Fruit fly (Drosophila melanogaster) S2 (cell line): ENCODE measurements around the gene CG8369.

Source experiments
- CG8478 ChIP-seq: fragments of >200 bp; optimal IDR thresholded peaks from 2 replicates; lab custom pipeline; 2018
- CTCF ChIP-seq, 2 experiments: fragments of >200 bp; optimal IDR thresholded peaks; 2 replicates each; lab custom pipeline; 2018

Gene CG8369

dm6 chr3R:8821623-8822022 is at the start of gene CG8369:
CG8369 (plus strand) TSS chr3R:8822008.
- TF ChIP-seq CG8478 (no peak), CTCF (optimal IDR thresholded peaks at IDR 0.05; lab: Kevin White, UChicago) (no peak)

dm6 chr3R:8772591-8772990 is 49.2 kb upstream of the CG8369 start, which contains the start of gene CG13318:
CG13318 (minus strand) TSS chr3R:8772691.
- no peak for TF ChIP-seq CG8478
- no peak for TF ChIP-seq CTCF (optimal IDR thresholded peaks at IDR 0.05; lab: Kevin White, UChicago)

dm6 chr3R:8773135-8773534 is 48.7 kb upstream of the CG8369 start, which contains the start of gene CG34301:
CG34301 (plus strand) TSS chr3R:8773435.
- no peak for TF ChIP-seq CG8478
- no peak for TF ChIP-seq CTCF (optimal IDR thresholded peaks at IDR 0.05; lab: Kevin White, UChicago)

- TF ChIP-seq CTCF (optimal IDR thresholded peaks at IDR 0.05; lab: Kevin White, UChicago) (no peak), CG8478 (no peak)
Observed at dm6 chr3R:8779823-8780222, 42.0 kb upstream of the CG8369 start, which contains the start of gene CG33191. CG33191 (minus strand) TSS chr3R:8779923.

- TF ChIP-seq CG8478 (no peak), CTCF (optimal IDR thresholded peaks at IDR 0.05; lab: Kevin White, UChicago) (no peak)
Observed at dm6 chr3R:8780689-8781088, 41.1 kb upstream of the CG8369 start, which contains the start of gene CG33189. CG33189 (minus strand) TSS chr3R:8780789.

dm6 chr3R:8784788-8785187 is 37.0 kb upstream of the CG8369 start:
- TF ChIP-seq CG8478 (no peak), CTCF (optimal IDR thresholded peaks at IDR 0.05; lab: Kevin White, UChicago) (no peak)

dm6 chr3R:8785451-8785850 is 36.4 kb upstream of the CG8369 start:
- TF ChIP-seq CTCF (optimal IDR thresholded peaks at IDR 0.05; lab: Kevin White, UChicago) (no peak), CG8478 (no peak)

- TF ChIP-seq CG8478 (no peak), CTCF (optimal IDR thresholded peaks at IDR 0.05; lab: Kevin White, UChicago) (no peak)
Observed at dm6 chr3R:8787538-8788282, 34.1 kb upstream of the CG8369 start.

- TF ChIP-seq CTCF (optimal IDR thresholded peaks at IDR 0.05; lab: Kevin White, UChicago) (no peak), CG8478 (no peak)
Observed at dm6 chr3R:8788722-8789400, 32.9 kb upstream of the CG8369 start.

- TF ChIP-seq CG8478 (no peak), CTCF (optimal IDR thresholded peaks at IDR 0.05; lab: Kevin White, UChicago) (no peak)
Observed at dm6 chr3R:8792463-8793175, 29.2 kb upstream of the CG8369 start.

dm6 chr3R:8793726-8794125 is 28.1 kb upstream of the CG8369 start:
- TF ChIP-seq CTCF (optimal IDR thresholded peaks at IDR 0.05; lab: Kevin White, UChicago), result no peak
- TF ChIP-seq CG8478, result no peak

dm6 chr3R:8794384-8794783 is 27.4 kb upstream of the CG8369 start, which contains the start of gene Ir85a:
Ir85a (plus strand) TSS chr3R:8794684.
- no peak for TF ChIP-seq CTCF (optimal IDR thresholded peaks at IDR 0.05; lab: Kevin White, UChicago)
- TF ChIP-seq CG8478, result no peak

- TF ChIP-seq CTCF (optimal IDR thresholded peaks at IDR 0.05; lab: Kevin White, UChicago) (no peak), CG8478 (no peak)
Observed at dm6 chr3R:8798332-8798731, 23.5 kb upstream of the CG8369 start.

- TF ChIP-seq CTCF (optimal IDR thresholded peaks at IDR 0.05; lab: Kevin White, UChicago) (no peak), CG8478 (no peak)
Observed at dm6 chr3R:8799866-8800265, 21.9 kb upstream of the CG8369 start.

dm6 chr3R:8801126-8801762 is 20.6 kb upstream of the CG8369 start, which contains the start of the genes Pif1A, Pif1B and CCT7:
Pif1A (minus strand) TSS chr3R:8801176.
Pif1B (minus strand) TSS chr3R:8801176.
CCT7 (plus strand) TSS chr3R:8801564.
- TF ChIP-seq CTCF (optimal IDR thresholded peaks at IDR 0.05; lab: Kevin White, UChicago), result no peak
- TF ChIP-seq CG8478, result no peak
